Fruit fly (Drosophila melanogaster) whole organism, embryonic: ENCODE results near the gene CG13126.
A peak's percentile ranks its signal among the peaks of the same experiment; 100 is the strongest.

Experiments
- ATbp ChIP-seq: fragments of 200-800 bp; sonication (Bioruptor generic); optimal IDR thresholded peaks from 2 replicates; lab custom pipeline; 2017; ENCODE audit warnings: missing biosample characterization, mild to moderate bottlenecking, missing genetic modification characterization, missing genetic modification reagents
- Ada2b ChIP-seq: fragments of 200-800 bp; sonication (Bioruptor generic); IDR thresholded peaks from 2 replicates; pipeline ENCODE4 v1.3.6; 2022; ENCODE audit warnings: missing biosample characterization, missing genetic modification characterization
- CG10654 ChIP-seq: fragments of 200-800 bp; sonication (Bioruptor generic); optimal IDR thresholded peaks from 2 replicates; lab custom pipeline; 2016; ENCODE audit warnings: missing biosample characterization, missing genetic modification characterization
- CG11247 ChIP-seq: fragments of 200-800 bp; sonication (Bioruptor generic); IDR thresholded peaks from 2 replicates; pipeline ENCODE4 v1.3.6; 2022; ENCODE audit warnings: missing biosample characterization, missing genetic modification characterization
- CG1233 ChIP-seq: fragments of 200-800 bp; sonication (Bioruptor generic); optimal IDR thresholded peaks from 4 replicates; lab custom pipeline; 2018; ENCODE audit warnings: missing biosample characterization, mild to moderate bottlenecking, missing genetic modification characterization
- CG1603 ChIP-seq: fragments of 200-800 bp; sonication (Bioruptor generic); optimal IDR thresholded peaks from 2 replicates; lab custom pipeline; 2019; ENCODE audit warnings: missing biosample characterization, mild to moderate bottlenecking, missing genetic modification characterization, moderate library complexity
- CG16813 ChIP-seq: fragments of 200-800 bp; sonication (Bioruptor generic); IDR thresholded peaks from 3 replicates; pipeline ENCODE4 v1.3.6; 2022; ENCODE audit warnings: missing biosample characterization, missing genetic modification characterization; ENCODE audit not compliant: partially characterized antibody
- CG17385 ChIP-seq: fragments of 200-800 bp; sonication (Bioruptor generic); optimal IDR thresholded peaks from 3 replicates; lab custom pipeline; 2018; ENCODE audit warnings: missing biosample characterization, mild to moderate bottlenecking, missing genetic modification characterization
- CG17912 ChIP-seq: fragments of 200-800 bp; sonication (Bioruptor generic); optimal IDR thresholded peaks from 2 replicates; lab custom pipeline; 2018; ENCODE audit warnings: missing biosample characterization, mild to moderate bottlenecking, missing genetic modification characterization
- CG2120 ChIP-seq: fragments of 200-800 bp; sonication (Bioruptor generic); optimal IDR thresholded peaks from 3 replicates; lab custom pipeline; 2016; ENCODE audit warnings: missing biosample characterization, missing genetic modification characterization
- CG4854 ChIP-seq: fragments of 200-800 bp; sonication (Bioruptor generic); optimal IDR thresholded peaks from 2 replicates; lab custom pipeline; 2016; ENCODE audit warnings: missing biosample characterization, missing genetic modification characterization, inconsistent platforms
- CG5245 ChIP-seq: fragments of 200-800 bp; sonication (Bioruptor generic); optimal IDR thresholded peaks from 3 replicates; lab custom pipeline; 2016; ENCODE audit warnings: missing biosample characterization, missing genetic modification characterization
- CG6175 ChIP-seq: fragments of 200-800 bp; sonication (Bioruptor generic); IDR thresholded peaks from 3 replicates; pipeline ENCODE4 v1.3.6; 2022; ENCODE audit warnings: missing biosample characterization, missing genetic modification characterization
- CG7745 ChIP-seq: fragments of 200-800 bp; sonication (Bioruptor generic); optimal IDR thresholded peaks from 2 replicates; lab custom pipeline; 2018; ENCODE audit warnings: missing biosample characterization, mild to moderate bottlenecking, missing genetic modification characterization, moderate library complexity
- CG7786 ChIP-seq: fragments of 200-800 bp; sonication (Bioruptor generic); optimal IDR thresholded peaks from 2 replicates; lab custom pipeline; 2016; ENCODE audit warnings: missing biosample characterization, missing genetic modification characterization
- CoRest ChIP-seq: fragments of 200-800 bp; sonication (Bioruptor generic); optimal IDR thresholded peaks from 3 replicates; lab custom pipeline; 2018; ENCODE audit warnings: missing biosample characterization, mild to moderate bottlenecking, missing genetic modification characterization, moderate library complexity
- D ChIP-seq, 2 experiments: fragments of 200-800 bp in 1 of 2; fragments of >200 bp in 1 of 2; sonication (Bioruptor generic) in 1 of 2; optimal IDR thresholded peaks; 2 replicates in 1 of 2; 3 replicates in 1 of 2; lab custom pipeline; 2017; ENCODE audit warnings: mild to moderate bottlenecking in 1 of 2, missing biosample characterization in 1 of 2, missing genetic modification characterization in 1 of 2, missing genetic modification reagents in 1 of 2
- D19A ChIP-seq: fragments of 200-800 bp; optimal IDR thresholded peaks from 3 replicates; lab custom pipeline; 2019; ENCODE audit warnings: missing biosample characterization, mild to moderate bottlenecking, missing genetic modification characterization, moderate library complexity
- Dfd ChIP-seq, 2 experiments: fragments of >200 bp; optimal IDR thresholded peaks; 2 replicates each; lab custom pipeline; 2017; ENCODE audit warnings: missing biosample characterization in 2 of 2, missing genetic modification characterization in 2 of 2
- Fer2 ChIP-seq: fragments of 200-800 bp; sonication (Bioruptor generic); optimal IDR thresholded peaks from 2 replicates; lab custom pipeline; 2018; ENCODE audit warnings: missing biosample characterization, mild to moderate bottlenecking, missing genetic modification characterization, moderate library complexity
- Fer3 ChIP-seq: fragments of 200-800 bp; sonication (Bioruptor generic); optimal IDR thresholded peaks from 2 replicates; lab custom pipeline; 2018; ENCODE audit warnings: missing biosample characterization, mild to moderate bottlenecking, missing genetic modification characterization, moderate library complexity
- HHEX ChIP-seq: fragments of 200-800 bp; sonication (Bioruptor generic); optimal IDR thresholded peaks from 3 replicates; lab custom pipeline; 2017; ENCODE audit warnings: missing biosample characterization, mild to moderate bottlenecking, missing genetic modification characterization, missing genetic modification reagents
- HLH4C ChIP-seq: fragments of 200-800 bp; sonication (Bioruptor generic); IDR thresholded peaks from 3 replicates; pipeline ENCODE4 v1.3.6; 2022; ENCODE audit warnings: missing biosample characterization, missing genetic modification characterization; ENCODE audit not compliant: partially characterized antibody
- Hr78 ChIP-seq, 2 experiments: fragments of 200-800 bp in 1 of 2; fragments of >200 bp in 1 of 2; sonication (Bioruptor generic) in 1 of 2; optimal IDR thresholded peaks; 2 replicates each; lab custom pipeline; 2017 to 2019; ENCODE audit warnings: missing biosample characterization in 2 of 2, missing genetic modification characterization in 2 of 2, mild to moderate bottlenecking in 1 of 2, moderate library complexity in 1 of 2
- Nf-YC ChIP-seq: fragments of 200-800 bp; optimal IDR thresholded peaks from 3 replicates; lab custom pipeline; 2019; ENCODE audit warnings: missing biosample characterization, mild to moderate bottlenecking, missing genetic modification characterization, moderate library complexity
- Oaz ChIP-seq: fragments of 200-800 bp; sonication (Bioruptor generic); IDR thresholded peaks from 2 replicates; pipeline ENCODE4 v1.3.6; 2022; ENCODE audit warnings: missing biosample characterization, missing genetic modification characterization
- Pdp1 ChIP-seq, 2 experiments: fragments of 200-800 bp; sonication (Bioruptor generic); optimal IDR thresholded peaks; 3 replicates each; lab custom pipeline; 2016; ENCODE audit warnings: missing biosample characterization in 2 of 2, missing genetic modification characterization in 2 of 2, mild to moderate bottlenecking in 1 of 2, moderate library complexity in 1 of 2
- Stat92E ChIP-seq, 3 experiments: fragments of >200 bp in 2 of 3; fragments of 200-800 bp in 1 of 3; sonication (Bioruptor generic) in 1 of 3; optimal IDR thresholded peaks; 2 replicates each; lab custom pipeline; 2017 to 2019; ENCODE audit warnings: missing biosample characterization in 3 of 3, missing genetic modification characterization in 3 of 3, mild to moderate bottlenecking in 1 of 3, moderate library complexity in 1 of 3
- Tbp ChIP-seq: fragments of >200 bp; optimal IDR thresholded peaks from 2 replicates; lab custom pipeline; 2018; ENCODE audit warnings: missing biosample characterization, missing genetic modification characterization
- Trl ChIP-seq, 3 experiments: fragments of >200 bp in 2 of 3; fragments of 200-800 bp in 1 of 3; sonication (Bioruptor generic) in 1 of 3; optimal IDR thresholded peaks; 2 replicates in 1 of 3; 3 replicates in 2 of 3; lab custom pipeline; 2016 to 2017; ENCODE audit warnings: missing biosample characterization in 1 of 3, missing genetic modification characterization in 1 of 3
- Usf ChIP-seq: fragments of 200-800 bp; sonication (Bioruptor generic); optimal IDR thresholded peaks from 2 replicates; lab custom pipeline; 2017; ENCODE audit warnings: missing genotype, missing biosample characterization, missing genetic modification characterization
- al ChIP-seq: fragments of 200-800 bp; sonication (Bioruptor generic); IDR thresholded peaks from 2 replicates; pipeline ENCODE4 v1.3.6; 2022; ENCODE audit warnings: missing biosample characterization, missing genetic modification characterization
- aop ChIP-seq: fragments of 200-800 bp; sonication (Bioruptor generic); IDR thresholded peaks from 2 replicates; pipeline ENCODE4 v1.3.6; 2022; ENCODE audit warnings: missing biosample characterization, missing genetic modification characterization
- az2 ChIP-seq: fragments of 200-800 bp; sonication (Bioruptor generic); optimal IDR thresholded peaks from 3 replicates; lab custom pipeline; 2016; ENCODE audit warnings: missing biosample characterization, missing genetic modification characterization
- bab2 ChIP-seq: fragments of 200-800 bp; sonication (Bioruptor generic); optimal IDR thresholded peaks from 2 replicates; lab custom pipeline; 2016; ENCODE audit warnings: missing biosample characterization, missing genetic modification characterization
- chn ChIP-seq: fragments of 200-800 bp; sonication (Bioruptor generic); optimal IDR thresholded peaks from 2 replicates; lab custom pipeline; 2016; ENCODE audit warnings: missing biosample characterization, missing genetic modification characterization
- dysf ChIP-seq: fragments of 200-800 bp; sonication (Bioruptor generic); IDR thresholded peaks from 3 replicates; pipeline ENCODE4 v1.3.6; 2022; ENCODE audit warnings: missing biosample characterization, missing genetic modification characterization
- hbn ChIP-seq: fragments of 200-800 bp; sonication (Bioruptor generic); IDR thresholded peaks from 2 replicates; pipeline ENCODE4 v1.3.6; 2022; ENCODE audit warnings: missing biosample characterization, missing genetic modification characterization; ENCODE audit not compliant: partially characterized antibody
- hth ChIP-seq: fragments of >200 bp; optimal IDR thresholded peaks from 2 replicates; lab custom pipeline; 2017; ENCODE audit warnings: inconsistent platforms
- mld ChIP-seq: fragments of 200-800 bp; sonication (Bioruptor generic); IDR thresholded peaks from 3 replicates; pipeline ENCODE4 v1.3.6; 2022; ENCODE audit warnings: missing biosample characterization, missing genetic modification characterization; ENCODE audit not compliant: partially characterized antibody
- pfk ChIP-seq: fragments of 200-800 bp; sonication (Bioruptor generic); optimal IDR thresholded peaks from 2 replicates; lab custom pipeline; 2018; ENCODE audit warnings: missing biosample characterization, mild to moderate bottlenecking, missing genetic modification characterization, moderate library complexity
- seq ChIP-seq: fragments of 200-800 bp; sonication (Bioruptor generic); IDR thresholded peaks from 2 replicates; pipeline ENCODE4 v1.3.6; 2022; ENCODE audit warnings: missing biosample characterization, missing genetic modification characterization
- slbo ChIP-seq: fragments of 200-800 bp; sonication (Bioruptor generic); IDR thresholded peaks from 2 replicates; pipeline ENCODE4 v1.3.6; 2022; ENCODE audit warnings: missing biosample characterization, missing genetic modification characterization
- sr ChIP-seq: fragments of 200-800 bp; sonication (Bioruptor generic); IDR thresholded peaks from 3 replicates; pipeline ENCODE4 v1.3.6; 2022; ENCODE audit warnings: missing biosample characterization, missing genetic modification characterization
- tgo ChIP-seq: fragments of 200-800 bp; sonication (Bioruptor generic); IDR thresholded peaks from 3 replicates; pipeline ENCODE4 v1.3.6; 2022; ENCODE audit warnings: missing biosample characterization, missing genetic modification characterization
- z ChIP-seq: fragments of 200-800 bp; sonication (Bioruptor generic); IDR thresholded peaks from 3 replicates; pipeline ENCODE4 v1.3.6; 2022; ENCODE audit warnings: missing biosample characterization, missing genetic modification characterization
- zf30C ChIP-seq: fragments of 200-800 bp; sonication (Bioruptor generic); optimal IDR thresholded peaks from 3 replicates; lab custom pipeline; 2018; ENCODE audit warnings: missing biosample characterization, mild to moderate bottlenecking, missing genetic modification characterization

Gene CG13126

DNA sequence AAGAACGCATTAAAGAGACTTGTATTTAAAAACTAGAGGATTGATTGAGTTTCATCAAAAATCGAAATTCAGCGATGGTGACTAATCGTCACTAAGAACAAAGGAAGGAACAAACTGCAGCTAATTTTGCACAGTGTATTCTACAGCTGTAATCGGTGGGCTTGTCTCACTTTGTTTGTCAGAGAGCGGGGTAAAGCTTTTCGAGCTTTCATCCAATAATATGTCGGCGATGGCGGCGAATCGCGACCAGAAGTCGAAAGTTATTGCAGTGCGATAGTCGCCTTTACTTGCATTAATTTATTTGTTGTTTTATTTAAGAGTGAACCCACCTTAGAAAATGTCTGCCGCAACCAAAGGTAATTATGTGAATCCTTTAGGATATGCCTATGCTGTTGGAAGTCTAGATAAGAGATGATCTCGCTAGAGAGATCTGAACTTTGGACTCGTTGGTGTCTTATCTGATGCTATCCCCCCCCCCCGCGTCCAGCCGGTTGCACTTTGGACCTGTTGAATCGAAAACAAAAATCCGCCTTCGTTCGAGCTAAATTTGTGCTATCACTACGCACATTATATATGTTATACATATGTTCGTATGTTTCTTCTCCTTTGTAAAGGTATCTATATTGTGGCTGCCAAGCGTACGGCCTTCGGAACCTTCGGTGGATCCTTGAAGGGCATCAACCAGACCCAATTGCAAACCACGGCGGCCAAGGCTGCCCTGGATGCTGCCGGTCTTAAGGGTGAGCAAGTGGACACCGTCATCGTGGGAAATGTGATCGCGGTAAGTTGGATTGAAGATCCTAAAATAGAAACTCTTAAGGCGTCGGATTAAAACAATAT lies 38.8 kb downstream of the CG13126 start, which contains the start of gene yip2 (continued):
- TF ChIP-seq D (optimal IDR thresholded peaks at IDR 0.05; lab: Kevin White, UChicago), result no peak
- no peak for TF ChIP-seq D (GFP tag; optimal IDR thresholded peaks at IDR 0.05; lab: Kevin White, UChicago)
- no peak; the same call in 1 of the 2 replicates for TF ChIP-seq al (GFP tag; lab: Robert Waterston, UW)
- TF ChIP-seq Ada2b (GFP tag; lab: Robert Waterston, UW), result peak; percentile 69
- TF ChIP-seq seq, result peak; percentile 46; the same call in 1 of the 2 replicates
- TF ChIP-seq Oaz, result 0 out of 2 replicates have a peak, but pooled peaks have one; percentile 12
- TF ChIP-seq pfk, result peak; percentile 36
- TF ChIP-seq Hr78 (GFP tag; optimal IDR thresholded peaks at IDR 0.05; lab: Kevin White, UChicago), result peak in 1 of 2 experiments; percentile 33
- TF ChIP-seq slbo, result peak; percentile 75
- peak; percentile 53 for TF ChIP-seq CG7786 (GFP tag; lab: Kevin White, UChicago)
- TF ChIP-seq HLH4C (GFP tag; lab: Robert Waterston, UW), result no peak
- TF ChIP-seq az2 (GFP tag; lab: Kevin White, UChicago), result peak; percentile 53
- TF ChIP-seq Tbp (GFP tag; lab: Kevin White, UChicago), result no peak
- TF ChIP-seq CG6175, result no peak
- TF ChIP-seq CG17912 (GFP tag; lab: Kevin White, UChicago), result no peak
- TF ChIP-seq CG16813 (GFP tag; lab: Robert Waterston, UW), result no peak
- no peak for TF ChIP-seq hbn (GFP tag; lab: Robert Waterston, UW)
- no peak for TF ChIP-seq aop (GFP tag; lab: Robert Waterston, UW)
- TF ChIP-seq Usf (GFP tag; lab: Kevin White, UChicago), result peak; percentile 0
- TF ChIP-seq CG10654 (GFP tag; lab: Kevin White, UChicago), result no peak
- TF ChIP-seq mld, result 0 out of 3 replicates have a peak, but pooled peaks have one; percentile 33
- no peak for TF ChIP-seq Stat92E (GFP tag; optimal IDR thresholded peaks at IDR 0.05; lab: Kevin White, UChicago)
- no peak for TF ChIP-seq z
- no peak for TF ChIP-seq CG7745 (tag; lab: Kevin White, UChicago)
- TF ChIP-seq dysf (GFP tag; lab: Robert Waterston, UW), result peak; percentile 67; the same call in 1 of the 3 replicates
- peak; percentile 5 for TF ChIP-seq CG4854 (GFP tag; lab: Kevin White, UChicago)
- TF ChIP-seq bab2 (GFP tag; lab: Kevin White, UChicago), result peak; percentile 61
- peak; percentile 88 for TF ChIP-seq zf30C (GFP tag; lab: Kevin White, UChicago)
- peak; percentile 42 for TF ChIP-seq CoRest (tag; lab: Kevin White, UChicago)
- TF ChIP-seq CG1233 (GFP tag; lab: Kevin White, UChicago), result no peak
- peak in 1 of 2 experiments; percentile 18 for TF ChIP-seq Trl (optimal IDR thresholded peaks at IDR 0.05; lab: Kevin White, UChicago)
- peak; percentile 59 for TF ChIP-seq Trl (GFP tag; optimal IDR thresholded peaks at IDR 0.05; lab: Kevin White, UChicago)
- peak; percentile 75 for TF ChIP-seq tgo (GFP tag; lab: Robert Waterston, UW)
- TF ChIP-seq Fer2 (tag; lab: Kevin White, UChicago), result no peak
- peak; percentile 58 for TF ChIP-seq Fer3 (tag; lab: Kevin White, UChicago)
- TF ChIP-seq hth, result no peak
- peak; percentile 69 for TF ChIP-seq CG17385 (GFP tag; lab: Kevin White, UChicago)
- no peak for TF ChIP-seq CG5245 (GFP tag; lab: Kevin White, UChicago)
- no peak for TF ChIP-seq Dfd (GFP tag; optimal IDR thresholded peaks at IDR 0.05; lab: Kevin White, UChicago)
- TF ChIP-seq CG11247, result peak; percentile 40
- peak; percentile 53 for TF ChIP-seq CG1603
- no peak for TF ChIP-seq sr (GFP tag; lab: Robert Waterston, UW)
- TF ChIP-seq HHEX (GFP tag; lab: Kevin White, UChicago), result peak; percentile 43
- peak; percentile 34 for TF ChIP-seq chn (GFP tag; lab: Kevin White, UChicago)
- TF ChIP-seq D19A (tag; lab: Kevin White, UChicago), result peak; percentile 40
- peak; percentile 45 to 47 for TF ChIP-seq Pdp1 (GFP tag; optimal IDR thresholded peaks at IDR 0.05; lab: Kevin White, UChicago)
- TF ChIP-seq ATbp (GFP tag; lab: Kevin White, UChicago), result peak; percentile 44
- peak; percentile 67 for TF ChIP-seq Nf-YC (tag; lab: Kevin White, UChicago)
- TF ChIP-seq CG2120, result peak; percentile 83
